Worm (Caenorhabditis elegans) whole organism, L1 larva: ENCODE results near the gene ZK863.1.

Source experiments
- C34B4.2 ChIP-seq: sonication (generic microtip); optimal IDR thresholded peaks from 2 replicates; lab custom pipeline; 2017; ENCODE audit warnings: mild to moderate bottlenecking, missing genetic modification characterization, missing compliant biosample characterization
- alr-1 ChIP-seq: fragments of 200-800 bp; sonication (Bioruptor generic); optimal IDR thresholded peaks from 2 replicates; lab custom pipeline; 2018; ENCODE audit warnings: borderline replicate concordance, mild to moderate bottlenecking, missing genetic modification characterization, missing compliant biosample characterization
- aly-2 ChIP-seq: fragments of 150-350 bp; optimal IDR thresholded peaks from 2 replicates; lab custom pipeline; 2014; ENCODE audit warnings: missing biosample characterization, missing genetic modification characterization
- ama-1 ChIP-seq: fragments of 150-350 bp; optimal IDR thresholded peaks from 2 replicates; lab custom pipeline; 2014
- blmp-1 ChIP-seq: fragments of 150-350 bp; optimal IDR thresholded peaks from 2 replicates; lab custom pipeline; 2014; ENCODE audit warnings: missing biosample characterization, missing genetic modification characterization
- ceh-63 ChIP-seq: fragments of 200-800 bp; sonication (Bioruptor generic); optimal IDR thresholded peaks from 2 replicates; lab custom pipeline; 2018; ENCODE audit warnings: mild to moderate bottlenecking, missing genetic modification characterization, missing compliant biosample characterization
- ceh-8 ChIP-seq: fragments of 200-800 bp; sonication (Bioruptor generic); optimal IDR thresholded peaks from 2 replicates; lab custom pipeline; 2018; ENCODE audit warnings: mild to moderate bottlenecking, missing genetic modification characterization, moderate library complexity, missing compliant biosample characterization
- ceh-82 ChIP-seq, 3 experiments: fragments of 150-350 bp in 1 of 3; sonication (generic microtip) in 2 of 3; optimal IDR thresholded peaks; 2 replicates each; lab custom pipeline; 2014 to 2017; ENCODE audit warnings: missing biosample characterization in 3 of 3, missing genetic modification characterization in 3 of 3
- ceh-88 ChIP-seq: fragments of 200-800 bp; sonication (Bioruptor generic); IDR thresholded peaks from 2 replicates; pipeline ENCODE4 v1.3.6; 2022; ENCODE audit warnings: missing genetic modification characterization, missing compliant biosample characterization
- ces-1 ChIP-seq: fragments of 150-350 bp; optimal IDR thresholded peaks from 2 replicates; lab custom pipeline; 2014; ENCODE audit warnings: missing biosample characterization, missing genetic modification reagents, missing genetic modification characterization
- dpl-1 ChIP-seq, 3 experiments: fragments of 150-350 bp in 2 of 3; sonication (generic microtip) in 1 of 3; optimal IDR thresholded peaks; 2 replicates each; lab custom pipeline; 2014 to 2017; ENCODE audit warnings: missing biosample characterization in 3 of 3, missing genetic modification characterization in 3 of 3, missing genetic modification reagents in 3 of 3
- dsc-1 ChIP-seq: sonication (generic microtip); optimal IDR thresholded peaks from 2 replicates; lab custom pipeline; 2016; ENCODE audit warnings: mild to moderate bottlenecking, missing genetic modification characterization, missing compliant biosample characterization
- efl-1 ChIP-seq, 4 experiments: fragments of 150-350 bp; optimal IDR thresholded peaks in 3 of 4; peaks in 1 of 4; 1 replicate in 1 of 4; 2 replicates in 3 of 4; lab custom pipeline; 2014; ENCODE audit warnings: missing biosample characterization in 2 of 4, missing genetic modification characterization in 2 of 4, missing genetic modification reagents in 2 of 4
- efl-3 ChIP-seq: fragments of 200-800 bp; sonication (Bioruptor generic); optimal IDR thresholded peaks from 2 replicates; lab custom pipeline; 2018; ENCODE audit warnings: mild to moderate bottlenecking, missing genetic modification characterization, missing compliant biosample characterization
- egl-13 ChIP-seq: sonication (generic microtip); optimal IDR thresholded peaks from 2 replicates; lab custom pipeline; 2016; ENCODE audit warnings: missing genotype, missing genetic modification reagents, missing genetic modification characterization, missing compliant biosample characterization
- elt-3 ChIP-seq, 6 experiments: fragments of 150-350 bp in 1 of 6; sonication (generic microtip); optimal IDR thresholded peaks; 2 replicates each; lab custom pipeline; 2017 to 2018; ENCODE audit warnings: missing biosample characterization in 6 of 6, missing genetic modification characterization in 6 of 6, inconsistent platforms in 1 of 6
- fkh-4 ChIP-seq: sonication (generic microtip); optimal IDR thresholded peaks from 2 replicates; lab custom pipeline; 2016; ENCODE audit warnings: missing compliant biosample characterization, missing genetic modification characterization, borderline replicate concordance
- fkh-8 ChIP-seq: sonication (generic microtip); optimal IDR thresholded peaks from 2 replicates; lab custom pipeline; 2016; ENCODE audit warnings: mild to moderate bottlenecking, missing genetic modification characterization, missing compliant biosample characterization
- grh-1 ChIP-seq: fragments of 200-800 bp; sonication (Bioruptor generic); IDR thresholded peaks from 2 replicates; pipeline ENCODE4 v1.3.6; 2022; ENCODE audit warnings: missing genetic modification reagents, missing genetic modification characterization, missing compliant biosample characterization
- hlh-17 ChIP-seq: fragments of 200-800 bp; sonication (Bioruptor generic); optimal IDR thresholded peaks from 2 replicates; lab custom pipeline; 2018; ENCODE audit warnings: missing genetic modification characterization, mild to moderate bottlenecking, missing compliant biosample characterization, moderate library complexity, borderline replicate concordance
- isw-1 ChIP-seq: fragments of 200-800 bp; sonication (Bioruptor generic); IDR thresholded peaks from 2 replicates; pipeline ENCODE4 v1.3.6; 2022; ENCODE audit warnings: missing genetic modification characterization, missing compliant biosample characterization
- jun-1 ChIP-seq: fragments of 150-350 bp; optimal IDR thresholded peaks from 2 replicates; lab custom pipeline; 2014; ENCODE audit warnings: missing biosample characterization, missing genetic modification reagents, missing genetic modification characterization
- lin-14 ChIP-seq: fragments of 200-800 bp; sonication (Bioruptor generic); optimal IDR thresholded peaks from 2 replicates; lab custom pipeline; 2018; ENCODE audit warnings: mild to moderate bottlenecking, missing genetic modification characterization, moderate library complexity, missing compliant biosample characterization
- lin-35 ChIP-seq, 2 experiments: fragments of 150-350 bp; optimal IDR thresholded peaks; 2 replicates each; lab custom pipeline; 2014; ENCODE audit warnings: missing biosample characterization in 2 of 2, missing genetic modification characterization in 2 of 2, missing genetic modification reagents in 2 of 2
- mep-1 ChIP-seq: fragments of 150-350 bp; optimal IDR thresholded peaks from 2 replicates; lab custom pipeline; 2014; ENCODE audit warnings: missing biosample characterization, missing genetic modification characterization
- nhr-12 ChIP-seq: sonication (generic microtip); optimal IDR thresholded peaks from 2 replicates; lab custom pipeline; 2017; ENCODE audit warnings: missing biosample characterization, missing genetic modification characterization
- nhr-20 ChIP-seq: sonication (generic microtip); optimal IDR thresholded peaks from 2 replicates; lab custom pipeline; 2016; ENCODE audit warnings: mild to moderate bottlenecking, missing genetic modification characterization, missing compliant biosample characterization
- nhr-28 ChIP-seq: fragments of 150-350 bp; optimal IDR thresholded peaks from 2 replicates; lab custom pipeline; 2014; ENCODE audit warnings: missing biosample characterization, missing genetic modification characterization
- nhr-76 ChIP-seq: sonication (generic microtip); optimal IDR thresholded peaks from 2 replicates; lab custom pipeline; 2017; ENCODE audit warnings: missing biosample characterization, missing genetic modification characterization
- nhr-77 ChIP-seq: fragments of 150-350 bp; optimal IDR thresholded peaks from 2 replicates; lab custom pipeline; 2014; ENCODE audit warnings: missing biosample characterization, missing genetic modification characterization
- nhr-84 ChIP-seq: sonication (generic microtip); optimal IDR thresholded peaks from 2 replicates; lab custom pipeline; 2017; ENCODE audit warnings: missing biosample characterization, missing genetic modification characterization
- nhr-85 ChIP-seq: sonication (generic microtip); peaks from one replicate; lab custom pipeline; 2016; ENCODE audit warnings: missing genetic modification characterization, inconsistent platforms, missing compliant biosample characterization
- pag-3 ChIP-seq: sonication (generic microtip); optimal IDR thresholded peaks from 2 replicates; lab custom pipeline; 2017; ENCODE audit warnings: missing genetic modification characterization, mild to moderate bottlenecking, missing compliant biosample characterization, antibody characterized with exemption, borderline replicate concordance; ENCODE audit not compliant: insufficient read depth
- pqm-1 ChIP-seq: sonication (generic microtip); optimal IDR thresholded peaks from 3 replicates; lab custom pipeline; 2017; ENCODE audit warnings: missing biosample characterization, missing genetic modification characterization
- snpc-4 ChIP-seq: fragments of 150-350 bp; optimal IDR thresholded peaks from 2 replicates; lab custom pipeline; 2014; ENCODE audit warnings: missing biosample characterization, missing genetic modification characterization
- snu-23 ChIP-seq: sonication (generic microtip); optimal IDR thresholded peaks from 2 replicates; lab custom pipeline; 2016; ENCODE audit warnings: missing genetic modification characterization, missing compliant biosample characterization
- tbx-2 ChIP-seq: sonication (generic microtip); optimal IDR thresholded peaks from 2 replicates; lab custom pipeline; 2016; ENCODE audit warnings: missing genetic modification characterization, missing compliant biosample characterization
- unc-130 ChIP-seq: fragments of 150-350 bp; optimal IDR thresholded peaks from 2 replicates; lab custom pipeline; 2017; ENCODE audit warnings: missing biosample characterization, missing genetic modification characterization, inconsistent platforms
- unc-98 ChIP-seq: fragments of 200-800 bp; sonication (Bioruptor generic); IDR thresholded peaks from 2 replicates; pipeline ENCODE4 v1.3.6; 2022; ENCODE audit warnings: missing genetic modification characterization, missing compliant biosample characterization
- xbp-1 ChIP-seq: sonication (generic microtip); optimal IDR thresholded peaks from 2 replicates; lab custom pipeline; 2016; ENCODE audit warnings: missing genetic modification characterization, missing compliant biosample characterization
- ztf-4 ChIP-seq: fragments of 150-350 bp; optimal IDR thresholded peaks from 2 replicates; lab custom pipeline; 2014; ENCODE audit warnings: missing biosample characterization, missing genetic modification characterization

ZK863.1 gene

DNA sequence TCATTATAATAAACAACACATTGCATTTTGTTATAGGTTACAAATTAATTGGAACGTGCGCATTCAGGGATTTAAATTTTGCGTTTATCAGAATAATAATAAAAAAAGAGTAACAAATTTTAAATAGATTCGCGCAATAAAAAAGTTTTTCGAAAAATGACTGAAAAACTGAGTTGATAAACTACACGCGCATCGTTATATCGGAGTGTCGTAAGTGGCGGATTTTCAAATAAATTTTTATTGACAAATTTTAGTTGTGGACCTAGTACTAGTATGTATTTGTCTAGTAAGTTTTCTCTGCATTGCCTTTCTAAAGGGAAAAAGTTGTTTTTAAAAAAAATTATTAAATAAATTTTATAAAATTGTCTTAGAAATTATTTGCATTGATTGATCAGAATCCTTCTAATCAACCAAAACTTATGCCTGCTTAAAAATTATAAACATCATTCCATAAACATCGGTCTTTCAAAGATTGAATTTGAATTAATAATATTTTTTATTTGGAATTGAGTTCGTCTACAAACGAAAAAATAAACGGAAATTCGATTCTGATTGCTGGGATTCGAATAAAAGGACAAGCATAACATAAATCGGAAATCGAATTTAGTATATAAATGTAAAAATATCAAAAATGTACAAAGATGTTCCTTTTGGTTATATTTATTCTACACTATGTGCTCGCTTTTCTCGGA lies 14.4 kb upstream of the ZK863.1 start, which contains the start of gene srd-4 (continued):
- TF ChIP-seq C34B4.2 (tag; lab: Kevin White, UChicago) (no peak), hlh-17 (GFP tag; lab: Kevin White, UChicago) (no peak), efl-3 (no peak), xbp-1 (tag; lab: Kevin White, UChicago) (peak; percentile 50), ces-1 (GFP tag; lab: Kevin White, UChicago) (no peak), unc-98 (GFP tag; lab: Robert Waterston, UW) (no peak), aly-2 (tag; lab: Kevin White, UChicago) (no peak), nhr-76 (tag; lab: Kevin White, UChicago) (no peak), ama-1 (lab: Kevin White, UChicago) (no peak), jun-1 (tag; lab: Kevin White, UChicago) (no peak), isw-1 (GFP tag; lab: Robert Waterston, UW) (no peak), ceh-8 (no peak), fkh-8 (tag; lab: Kevin White, UChicago) (no peak), ceh-82 (tag; optimal IDR thresholded peaks at IDR 0.05; lab: Kevin White, UChicago) (peak in 2 of 3 experiments; percentile 4 to 28), nhr-12 (no peak), egl-13 (no peak), dpl-1 (GFP tag; optimal IDR thresholded peaks at IDR 0.05; lab: Kevin White, UChicago) (peak; percentile 87 to 94 (median 92)), efl-1 (optimal IDR thresholded peaks at IDR 0.05; lab: Kevin White, UChicago) (peak; percentile 66 to 93), efl-1 (GFP tag; optimal IDR thresholded peaks at IDR 0.05 in 1 of 2; lab: Kevin White, UChicago) (peak; percentile 94 to 99), pqm-1 (no peak), elt-3 (tag; optimal IDR thresholded peaks at IDR 0.05; lab: Kevin White, UChicago) (no peak), ztf-4 (no peak), fkh-4 (tag; lab: Kevin White, UChicago) (no peak), tbx-2 (tag; lab: Kevin White, UChicago) (peak; percentile 39), dsc-1 (tag; lab: Kevin White, UChicago) (peak; percentile 29), lin-14 (GFP tag; lab: Kevin White, UChicago) (no peak), ceh-88 (no peak), mep-1 (tag; lab: Kevin White, UChicago) (no peak), grh-1 (GFP tag; lab: Robert Waterston, UW) (no peak), ceh-63 (GFP tag; lab: Kevin White, UChicago) (no peak), snu-23 (GFP tag; lab: Kevin White, UChicago) (peak; percentile 46), nhr-20 (peak; percentile 35), unc-130 (tag; lab: Kevin White, UChicago) (no peak), pag-3 (tag; lab: Kevin White, UChicago) (no peak), nhr-28 (tag; lab: Kevin White, UChicago) (no peak), blmp-1 (peak; percentile 30), nhr-77 (tag; lab: Kevin White, UChicago) (no peak), lin-35 (GFP tag; optimal IDR thresholded peaks at IDR 0.05; lab: Kevin White, UChicago) (peak; percentile 91 to 96), alr-1 (tag; lab: Kevin White, UChicago) (no peak), snpc-4 (tag; lab: Kevin White, UChicago) (no peak)

DNA sequence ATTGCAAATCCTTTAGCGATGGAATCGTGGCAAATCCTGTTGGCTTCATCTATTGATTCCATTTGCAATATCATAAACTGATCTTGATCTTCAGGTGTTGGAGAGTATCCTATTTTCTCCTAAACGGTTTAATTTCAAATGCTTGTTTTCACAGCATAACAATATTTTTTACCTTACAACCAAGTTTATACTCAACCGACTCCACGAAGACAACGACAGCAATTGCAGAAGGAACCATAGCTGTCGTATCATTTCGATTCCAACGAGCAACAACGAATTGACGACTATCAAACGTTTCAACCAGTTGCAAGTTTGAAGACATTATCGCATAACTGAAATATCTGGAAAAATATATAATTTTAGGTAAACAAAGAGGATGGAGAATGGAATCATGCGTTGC lies 13.8 kb upstream of the ZK863.1 start, which contains the start of gene usip-1:
usip-1 (minus strand) TSS at position 341 of the 400 bp plus-strand sequence.
- TF ChIP-seq nhr-85 (tag; lab: Kevin White, UChicago) (peak; percentile 5), nhr-84 (no peak)
